Fruit fly (Drosophila melanogaster): ENCODE results near the gene pins.

The pins gene

DNA sequence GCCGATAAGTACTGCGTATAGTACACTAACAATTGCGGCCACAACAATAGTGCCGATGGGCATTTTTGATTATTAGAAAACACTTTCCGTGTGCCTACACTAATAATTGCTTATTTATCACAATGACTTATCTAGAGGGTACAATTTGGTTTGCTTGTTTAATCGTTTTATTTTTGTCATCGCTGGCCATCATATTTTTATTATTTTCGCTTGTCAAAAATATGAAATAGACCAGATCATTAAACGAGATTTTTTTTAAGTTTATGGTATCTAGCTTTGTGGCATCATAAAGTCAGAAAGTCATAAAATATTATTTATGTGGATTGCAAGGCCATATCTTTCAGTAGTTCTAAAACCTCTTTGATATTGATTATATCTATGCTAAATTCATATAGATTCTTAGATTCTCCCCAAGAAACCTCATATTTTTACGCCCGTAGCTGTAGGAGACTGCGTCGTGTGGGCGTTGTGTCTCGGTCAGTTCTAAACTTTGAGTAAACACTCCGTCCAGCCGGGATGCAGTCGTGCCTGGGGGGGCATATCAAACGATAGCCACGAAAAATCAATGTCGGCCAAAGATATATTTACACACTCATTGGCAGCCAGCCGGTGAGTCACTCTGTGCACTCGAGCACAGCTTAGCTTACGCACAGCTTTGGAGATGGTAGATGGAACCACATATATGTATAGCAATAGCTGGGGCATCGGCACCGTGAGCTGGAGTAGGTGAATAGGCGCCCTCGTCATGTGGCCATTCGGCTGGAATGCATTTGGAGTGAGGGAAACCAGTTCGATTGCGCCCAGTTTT is 22.2 kb downstream of the pins start (continued):
- no peak for TF ChIP-seq chn (GFP tag; optimal IDR thresholded peaks at IDR 0.05)
- peak; percentile 24 for TF ChIP-seq ind (GFP tag; optimal IDR thresholded peaks at IDR 0.05)
- no peak for TF ChIP-seq Hey (tag; optimal IDR thresholded peaks at IDR 0.05)
- TF ChIP-seq Six4 (GFP tag; optimal IDR thresholded peaks at IDR 0.05) = peak; percentile 35
- no peak for TF ChIP-seq eve (GFP tag; optimal IDR thresholded peaks at IDR 0.05)
- TF ChIP-seq CG4730 (GFP tag; IDR thresholded peaks at IDR 0.05) = no peak
- TF ChIP-seq CG6254 (GFP tag; optimal IDR thresholded peaks at IDR 0.05) = peak; percentile 38
- no peak for TF ChIP-seq otp (GFP tag; IDR thresholded peaks at IDR 0.05)
- no peak for TF ChIP-seq Ets65A (GFP tag)
- no peak for TF ChIP-seq CG42726 (GFP tag; IDR thresholded peaks at IDR 0.05; ENCODE audit: partially characterized antibody)
- no peak for TF ChIP-seq ab (GFP tag; optimal IDR thresholded peaks at IDR 0.05)
- no peak for TF ChIP-seq ems (GFP tag; optimal IDR thresholded peaks at IDR 0.05)
- no peak for TF ChIP-seq CG17328 (GFP tag; IDR thresholded peaks at IDR 0.05)
- TF ChIP-seq CG30020 (tag; optimal IDR thresholded peaks at IDR 0.05) = no peak
- no peak for TF ChIP-seq da (GFP tag; optimal IDR thresholded peaks at IDR 0.05)
- no peak for TF ChIP-seq CG32767 (GFP tag; IDR thresholded peaks at IDR 0.05)
- TF ChIP-seq CG3995 (GFP tag; optimal IDR thresholded peaks at IDR 0.05) = no peak
- TF ChIP-seq unpg (GFP tag; optimal IDR thresholded peaks at IDR 0.05) = peak; percentile 56
- no peak for TF ChIP-seq Lpt (GFP tag; optimal IDR thresholded peaks at IDR 0.05)
- no peak for TF ChIP-seq CG15011 (GFP tag; optimal IDR thresholded peaks at IDR 0.05)
- TF ChIP-seq Neu2 (GFP tag; optimal IDR thresholded peaks at IDR 0.05; ENCODE audit: borderline replicate concordance) = no peak
- no peak for TF ChIP-seq CG12219 (GFP tag; optimal IDR thresholded peaks at IDR 0.05)
- TF ChIP-seq klu (GFP tag; IDR thresholded peaks at IDR 0.05) = no peak
- peak; percentile 4 for TF ChIP-seq org-1 (GFP tag; optimal IDR thresholded peaks at IDR 0.05)
- peak in 1 of 2 experiments; percentile 19 for TF ChIP-seq Hr51 (GFP tag; optimal IDR thresholded peaks at IDR 0.05)
- TF ChIP-seq B-H2 (GFP tag; optimal IDR thresholded peaks at IDR 0.05) = no peak
- TF ChIP-seq CG17802 (tag; optimal IDR thresholded peaks at IDR 0.05) = no peak
- no peak for TF ChIP-seq CG15073 (GFP tag; optimal IDR thresholded peaks at IDR 0.05)
- TF ChIP-seq lilli (GFP tag; optimal IDR thresholded peaks at IDR 0.05) = peak; percentile 43
- no peak for TF ChIP-seq D19A (tag; optimal IDR thresholded peaks at IDR 0.05)
- TF ChIP-seq ttk (GFP tag; IDR thresholded peaks at IDR 0.05) = no peak
- TF ChIP-seq CG8478 (optimal IDR thresholded peaks at IDR 0.05) = no peak
- TF ChIP-seq Chrac-16 (GFP tag; optimal IDR thresholded peaks at IDR 0.05) = no peak
- TF ChIP-seq GATAe (GFP tag; conservative IDR thresholded peaks at IDR 0.05) = no peak
- TF ChIP-seq Meics (GFP tag; optimal IDR thresholded peaks at IDR 0.05) = peak; percentile 53
- no peak for TF ChIP-seq MESR4 (GFP tag; optimal IDR thresholded peaks at IDR 0.05)
- TF ChIP-seq CG3726 (GFP tag; IDR thresholded peaks at IDR 0.05) = no peak
- peak; percentile 19 for TF ChIP-seq CG10209 (GFP tag; optimal IDR thresholded peaks at IDR 0.05)
- no peak for TF ChIP-seq cg (GFP tag; optimal IDR thresholded peaks at IDR 0.05)
- TF ChIP-seq pho (GFP tag; optimal IDR thresholded peaks at IDR 0.05) = peak; percentile 12
- TF ChIP-seq Hmx (GFP tag; optimal IDR thresholded peaks at IDR 0.05) = no peak
- TF ChIP-seq Bteb2 (GFP tag; optimal IDR thresholded peaks at IDR 0.05) = no peak
- peak; percentile 42 for TF ChIP-seq fd96Cb (tag; optimal IDR thresholded peaks at IDR 0.05)
- TF ChIP-seq CG10147 (GFP tag; optimal IDR thresholded peaks at IDR 0.05) = no peak
- TF ChIP-seq CG2889 (GFP tag; IDR thresholded peaks at IDR 0.05) = no peak
- no peak for TF ChIP-seq Aef1 (GFP tag; IDR thresholded peaks at IDR 0.05)
- TF ChIP-seq Pdp1 (GFP tag; optimal IDR thresholded peaks at IDR 0.05) = no peak
- TF ChIP-seq sima (GFP tag; optimal IDR thresholded peaks at IDR 0.05) = no peak
- no peak for TF ChIP-seq Xrp1 (GFP tag; IDR thresholded peaks at IDR 0.05)
- TF ChIP-seq CG9727 (GFP tag; optimal IDR thresholded peaks at IDR 0.05) = peak; percentile 48
- no peak for TF ChIP-seq pum (GFP tag; optimal IDR thresholded peaks at IDR 0.05)

Measured in whole organism, embryonic.